Worm (Caenorhabditis elegans): ENCODE measurements around the gene srlf-16.

ce11 chrV:8095378-8095777 lies 9.2 kb upstream of the srlf-16 start, which contains the start of gene str-146:
- TF ChIP-seq snpc-4 (tag; optimal IDR thresholded peaks at IDR 0.05): no peak
- no peak for TF ChIP-seq ama-1 (optimal IDR thresholded peaks at IDR 0.05)
- TF ChIP-seq blmp-1 (tag; optimal IDR thresholded peaks at IDR 0.05; ENCODE audit: insufficient read depth): no peak
- TF ChIP-seq nhr-237 (tag; optimal IDR thresholded peaks at IDR 0.05): no peak
- TF ChIP-seq ceh-82 (tag; optimal IDR thresholded peaks at IDR 0.05): no peak
- TF ChIP-seq lsy-2 (tag; optimal IDR thresholded peaks at IDR 0.05): no peak
- TF ChIP-seq lin-39 (tag; optimal IDR thresholded peaks at IDR 0.05): no peak
- TF ChIP-seq crh-2 (tag; optimal IDR thresholded peaks at IDR 0.05): no peak
- TF ChIP-seq elt-3 (tag; optimal IDR thresholded peaks at IDR 0.05): no peak
- no peak for TF ChIP-seq nhr-12 (tag; optimal IDR thresholded peaks at IDR 0.05)
- no peak for TF ChIP-seq aly-2 (tag; optimal IDR thresholded peaks at IDR 0.05)
- no peak for TF ChIP-seq nhr-77 (tag; optimal IDR thresholded peaks at IDR 0.05)
